Fruit fly (Drosophila melanogaster): ENCODE data around the gene beta-Spec.
A peak's percentile ranks its signal among the peaks of the same experiment; 100 is the strongest.

Gene beta-Spec

DNA sequence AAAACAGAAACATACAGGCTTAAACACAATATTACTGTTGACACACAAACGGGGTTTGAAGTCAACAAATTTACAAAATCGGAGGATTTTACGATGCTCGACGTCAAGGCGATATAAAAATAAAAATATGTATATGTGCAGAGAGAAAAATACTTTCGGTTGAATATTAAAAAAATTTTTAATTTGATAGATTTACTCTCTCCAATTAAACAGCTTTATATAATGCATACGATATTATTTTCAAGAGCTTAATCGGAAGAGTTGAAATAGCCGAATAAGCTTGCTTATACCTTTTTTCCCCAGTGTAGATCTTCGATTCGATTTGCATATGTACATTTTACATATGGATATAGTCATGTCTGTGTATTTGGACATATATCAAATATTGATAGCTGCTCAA is 39.5 kb downstream of the beta-Spec start (continued):
- TF ChIP-seq CG15269 (tag; optimal IDR thresholded peaks at IDR 0.05), result peak; percentile 84
- TF ChIP-seq Vsx1 (GFP tag; optimal IDR thresholded peaks at IDR 0.05), result peak; percentile 16
- TF ChIP-seq CG11504 (tag; optimal IDR thresholded peaks at IDR 0.05), result peak; percentile 75
- TF ChIP-seq CG34422 (GFP tag; IDR thresholded peaks at IDR 0.05), result peak; percentile 43; the same call in 1 of the 3 replicates
- TF ChIP-seq oc (tag; optimal IDR thresholded peaks at IDR 0.05), result no peak
- TF ChIP-seq lbe (GFP tag; optimal IDR thresholded peaks at IDR 0.05), result peak; percentile 22
- TF ChIP-seq ham (GFP tag; IDR thresholded peaks at IDR 0.05), result no peak
- TF ChIP-seq Myb (GFP tag; optimal IDR thresholded peaks at IDR 0.05), result no peak
- no peak for TF ChIP-seq CG11560 (tag; IDR thresholded peaks at IDR 0.05)
- no peak for TF ChIP-seq knrl (GFP tag; IDR thresholded peaks at IDR 0.05; ENCODE audit: partially characterized antibody)
- TF ChIP-seq Spps (tag; optimal IDR thresholded peaks at IDR 0.05), result no peak
- TF ChIP-seq pzg (GFP tag; optimal IDR thresholded peaks at IDR 0.05), result no peak
- peak; percentile 25 to 41 for TF ChIP-seq dpn (GFP tag; optimal IDR thresholded peaks at IDR 0.05)
- TF ChIP-seq Nf-YA (GFP tag; IDR thresholded peaks at IDR 0.05), result no peak
- TF ChIP-seq CG11398 (GFP tag; optimal IDR thresholded peaks at IDR 0.05), result no peak
- TF ChIP-seq insv (GFP tag; optimal IDR thresholded peaks at IDR 0.05), result no peak
- TF ChIP-seq amos (GFP tag; IDR thresholded peaks at IDR 0.05; ENCODE audit: partially characterized antibody), result no peak
- no peak for TF ChIP-seq emc (GFP tag; optimal IDR thresholded peaks at IDR 0.05)
- TF ChIP-seq ci (GFP tag; IDR thresholded peaks at IDR 0.05), result peak; percentile 65; the same call in 1 of the 3 replicates
- TF ChIP-seq da (GFP tag; optimal IDR thresholded peaks at IDR 0.05), result no peak
- TF ChIP-seq kah (GFP tag; optimal IDR thresholded peaks at IDR 0.05), result no peak
- TF ChIP-seq CG17912 (GFP tag; optimal IDR thresholded peaks at IDR 0.05), result no peak
- peak; percentile 25 for TF ChIP-seq CG18262 (tag; optimal IDR thresholded peaks at IDR 0.05)
- no peak for TF ChIP-seq CG11456 (GFP tag; IDR thresholded peaks at IDR 0.05)
- no peak for TF ChIP-seq Mad (GFP tag; optimal IDR thresholded peaks at IDR 0.05)
- TF ChIP-seq CG12071 (GFP tag; optimal IDR thresholded peaks at IDR 0.05), result no peak
- TF ChIP-seq CG43689 (GFP tag; IDR thresholded peaks at IDR 0.05), result 0 out of 2 replicates have a peak, but pooled peaks have one; percentile 47
- TF ChIP-seq Rx (GFP tag; IDR thresholded peaks at IDR 0.05), result 0 out of 2 replicates have a peak, but pooled peaks have one; percentile 18
- TF ChIP-seq CG10543 (GFP tag; optimal IDR thresholded peaks at IDR 0.05), result no peak
- TF ChIP-seq CG6272 (GFP tag; IDR thresholded peaks at IDR 0.05), result no peak
- peak; percentile 72 for TF ChIP-seq CG14441 (GFP tag; IDR thresholded peaks at IDR 0.05)
- no peak for TF ChIP-seq zen (tag; optimal IDR thresholded peaks at IDR 0.05)
- TF ChIP-seq Hr3 (GFP tag; optimal IDR thresholded peaks at IDR 0.05), result peak; percentile 48
- no peak for TF ChIP-seq ftz-f1 (GFP tag; optimal IDR thresholded peaks at IDR 0.05)
- TF ChIP-seq Gsc (GFP tag; IDR thresholded peaks at IDR 0.05), result no peak
- no peak for TF ChIP-seq usp (GFP tag; optimal IDR thresholded peaks at IDR 0.05)
- no peak for TF ChIP-seq CG5245 (GFP tag; optimal IDR thresholded peaks at IDR 0.05)
- TF ChIP-seq Atf6 (GFP tag; IDR thresholded peaks at IDR 0.05), result peak; percentile 65; the same call in 1 of the 2 replicates
- TF ChIP-seq CG10209 (GFP tag; optimal IDR thresholded peaks at IDR 0.05), result peak; percentile 6
- TF ChIP-seq MTF-1 (GFP tag; optimal IDR thresholded peaks at IDR 0.05; ENCODE audit: borderline replicate concordance), result no peak
- TF ChIP-seq Aef1 (GFP tag; IDR thresholded peaks at IDR 0.05), result peak; percentile 65; the same call in 2 of the 3 replicates
- no peak for TF ChIP-seq dati (GFP tag; IDR thresholded peaks at IDR 0.05)
- TF ChIP-seq wek (GFP tag; optimal IDR thresholded peaks at IDR 0.05), result no peak
- TF ChIP-seq klu (GFP tag; IDR thresholded peaks at IDR 0.05), result no peak
- TF ChIP-seq sna (GFP tag; IDR thresholded peaks at IDR 0.05; ENCODE audit: partially characterized antibody), result no peak
- TF ChIP-seq CG9609 (GFP tag; optimal IDR thresholded peaks at IDR 0.05), result peak; percentile 15
- TF ChIP-seq CG42726 (GFP tag; IDR thresholded peaks at IDR 0.05; ENCODE audit: partially characterized antibody), result no peak
- peak; percentile 66 for TF ChIP-seq H2.0 (GFP tag; IDR thresholded peaks at IDR 0.05)
- TF ChIP-seq Oli (tag; optimal IDR thresholded peaks at IDR 0.05), result peak; percentile 52
- TF ChIP-seq mirr (GFP tag; optimal IDR thresholded peaks at IDR 0.05), result no peak
- peak; percentile 34 for TF ChIP-seq CG8924 (tag; optimal IDR thresholded peaks at IDR 0.05)
